Worm (Caenorhabditis elegans): ENCODE results near the gene K06H6.1.

The K06H6.1 gene

ce11 chrV:559940-560339, 28.0 kb upstream of the K06H6.1 start, which contains the start of gene srx-7:
Gene srx-7 (plus strand): TSS chrV:560195.
- TF ChIP-seq sea-1 (GFP tag; conservative IDR thresholded peaks at IDR 0.05) (no peak), tbx-37 (GFP tag; conservative IDR thresholded peaks at IDR 0.05) (no peak), flt-1 (GFP tag; IDR thresholded peaks at IDR 0.05) (no peak), tbx-11 (GFP tag; IDR thresholded peaks at IDR 0.05) (no peak), F13C5.2 (tag; optimal IDR thresholded peaks at IDR 0.05) (no peak), ceh-36 (tag; optimal IDR thresholded peaks at IDR 0.05) (no peak), B0310.2 (tag; optimal IDR thresholded peaks at IDR 0.05) (no peak), scrt-1 (GFP tag; IDR thresholded peaks at IDR 0.05) (no peak), hnd-1 (tag; optimal IDR thresholded peaks at IDR 0.05) (no peak), pes-1 (GFP tag; IDR thresholded peaks at IDR 0.05) (no peak), hmbx-1 (tag; optimal IDR thresholded peaks at IDR 0.05) (no peak), ceh-13 (GFP tag; optimal IDR thresholded peaks at IDR 0.05) (no peak), ama-1 (optimal IDR thresholded peaks at IDR 0.05) (no peak), aly-1 (tag; optimal IDR thresholded peaks at IDR 0.05) (no peak), tra-4 (tag; optimal IDR thresholded peaks at IDR 0.05) (no peak), hmg-4 (GFP tag; optimal IDR thresholded peaks at IDR 0.05) (no peak), ets-7 (tag; optimal IDR thresholded peaks at IDR 0.05) (no peak)

DNA sequence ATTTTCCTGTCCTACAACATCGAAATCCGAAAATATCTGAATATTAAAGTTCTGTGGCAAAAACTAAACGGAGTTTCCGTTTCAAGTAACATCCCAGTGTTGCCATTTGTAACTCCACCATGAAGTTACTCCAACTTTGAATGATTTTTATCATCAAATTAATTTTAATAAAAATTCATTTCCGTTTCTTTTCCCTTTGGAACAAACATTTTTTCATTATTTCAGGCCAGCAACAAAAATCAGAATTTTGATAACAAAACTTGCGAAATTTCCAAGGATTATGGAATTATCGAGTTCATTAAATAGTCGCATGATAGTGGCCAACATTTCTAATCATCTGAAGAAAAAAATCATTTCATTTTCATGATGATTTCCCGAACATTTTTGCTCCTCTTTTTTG, 25.1 kb upstream of the K06H6.1 start, which contains the start of gene C14C6.2:
TSS of gene C14C6.2 (plus strand) at position 301 of the 400 bp plus-strand sequence.
- no peak for TF ChIP-seq B0310.2 (tag; optimal IDR thresholded peaks at IDR 0.05)

DNA sequence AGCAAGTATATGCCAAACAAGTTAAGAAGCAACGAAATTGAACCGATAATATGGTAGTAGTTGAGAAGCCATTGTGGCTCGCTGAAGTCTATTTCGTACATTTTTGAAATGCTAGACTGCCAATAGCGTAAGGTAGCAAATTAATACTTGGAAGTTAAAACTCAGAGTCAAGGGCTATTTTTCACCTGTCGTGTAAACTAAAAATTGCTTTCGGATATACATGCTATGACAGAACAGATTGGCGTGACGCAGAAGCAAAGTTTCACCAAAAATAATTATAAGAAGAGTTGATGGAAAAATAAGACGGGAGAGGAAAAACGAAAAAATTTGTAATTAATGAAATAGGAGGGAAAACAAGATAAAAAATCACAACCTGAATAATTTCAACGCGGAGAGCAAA, 21.9 kb upstream of the K06H6.1 start, which contains the start of gene sri-73:
TSS of gene sri-73 (minus strand) at position 101 of the 400 bp plus-strand sequence.
- TF ChIP-seq B0310.2 (tag; optimal IDR thresholded peaks at IDR 0.05) (no peak), hmbx-1 (tag; optimal IDR thresholded peaks at IDR 0.05) (no peak), flt-1 (GFP tag; IDR thresholded peaks at IDR 0.05) (no peak), aly-1 (tag; optimal IDR thresholded peaks at IDR 0.05) (no peak), tra-4 (tag; optimal IDR thresholded peaks at IDR 0.05) (no peak), F13C5.2 (tag; optimal IDR thresholded peaks at IDR 0.05) (no peak), scrt-1 (GFP tag; IDR thresholded peaks at IDR 0.05) (no peak), pes-1 (GFP tag; IDR thresholded peaks at IDR 0.05) (no peak), tbx-37 (GFP tag; conservative IDR thresholded peaks at IDR 0.05) (no peak)

- TF ChIP-seq ama-1 (optimal IDR thresholded peaks at IDR 0.05) (no peak), sea-1 (GFP tag; conservative IDR thresholded peaks at IDR 0.05) (no peak), tbx-11 (GFP tag; IDR thresholded peaks at IDR 0.05) (no peak), F13C5.2 (tag; optimal IDR thresholded peaks at IDR 0.05) (no peak), pes-1 (GFP tag; IDR thresholded peaks at IDR 0.05) (no peak), hnd-1 (tag; optimal IDR thresholded peaks at IDR 0.05) (no peak), scrt-1 (GFP tag; IDR thresholded peaks at IDR 0.05) (no peak), flt-1 (GFP tag; IDR thresholded peaks at IDR 0.05) (no peak)
These were observed 19.8 kb upstream of the K06H6.1 start, which contains the start of gene sri-72 for ce11 chrV:568105-568504. Gene sri-72 (minus strand): TSS chrV:568205.

ce11 chrV:574639-575038, 13.3 kb upstream of the K06H6.1 start, which contains the start of gene C14C6.13:
Gene C14C6.13 (minus strand): TSS chrV:574739.
- no peak for TF ChIP-seq scrt-1 (GFP tag; IDR thresholded peaks at IDR 0.05)
- no peak for TF ChIP-seq ets-7 (tag; optimal IDR thresholded peaks at IDR 0.05)
- TF ChIP-seq F13C5.2 (tag; optimal IDR thresholded peaks at IDR 0.05), result no peak
- TF ChIP-seq hnd-1 (tag; optimal IDR thresholded peaks at IDR 0.05), result no peak
- TF ChIP-seq sea-1 (GFP tag; conservative IDR thresholded peaks at IDR 0.05), result no peak
- no peak for TF ChIP-seq aly-1 (tag; optimal IDR thresholded peaks at IDR 0.05)
- no peak for TF ChIP-seq ceh-13 (GFP tag; optimal IDR thresholded peaks at IDR 0.05)
- TF ChIP-seq pes-1 (GFP tag; IDR thresholded peaks at IDR 0.05), result no peak
- no peak for TF ChIP-seq tbx-37 (GFP tag; conservative IDR thresholded peaks at IDR 0.05)
- TF ChIP-seq B0310.2 (tag; optimal IDR thresholded peaks at IDR 0.05), result no peak
- no peak for TF ChIP-seq flt-1 (GFP tag; IDR thresholded peaks at IDR 0.05)
- TF ChIP-seq tbx-11 (GFP tag; IDR thresholded peaks at IDR 0.05), result no peak
- TF ChIP-seq tra-4 (tag; optimal IDR thresholded peaks at IDR 0.05), result no peak
- no peak for TF ChIP-seq hmg-4 (GFP tag; optimal IDR thresholded peaks at IDR 0.05)

ce11 chrV:576070-576469, 11.8 kb upstream of the K06H6.1 start, which contains the start of gene K06H6.5:
Gene K06H6.5 (plus strand): TSS chrV:576370.
- TF ChIP-seq F13C5.2 (tag; optimal IDR thresholded peaks at IDR 0.05), result no peak

ce11 chrV:576918-577317, 11.0 kb upstream of the K06H6.1 start:
- TF ChIP-seq flt-1 (GFP tag; IDR thresholded peaks at IDR 0.05), result no peak
- TF ChIP-seq hmbx-1 (tag; optimal IDR thresholded peaks at IDR 0.05), result no peak
- TF ChIP-seq hnd-1 (tag; optimal IDR thresholded peaks at IDR 0.05), result no peak
- TF ChIP-seq scrt-1 (GFP tag; IDR thresholded peaks at IDR 0.05), result no peak
- TF ChIP-seq sea-1 (GFP tag; conservative IDR thresholded peaks at IDR 0.05), result no peak
- TF ChIP-seq ets-7 (tag; optimal IDR thresholded peaks at IDR 0.05), result no peak
- no peak for TF ChIP-seq ceh-13 (GFP tag; optimal IDR thresholded peaks at IDR 0.05)
- no peak for TF ChIP-seq tbx-11 (GFP tag; IDR thresholded peaks at IDR 0.05)
- no peak for TF ChIP-seq tbx-37 (GFP tag; conservative IDR thresholded peaks at IDR 0.05)
- TF ChIP-seq ceh-36 (tag; optimal IDR thresholded peaks at IDR 0.05), result no peak
- no peak for TF ChIP-seq tra-4 (tag; optimal IDR thresholded peaks at IDR 0.05)
- no peak for TF ChIP-seq F13C5.2 (tag; optimal IDR thresholded peaks at IDR 0.05)
- TF ChIP-seq aly-1 (tag; optimal IDR thresholded peaks at IDR 0.05), result no peak
- no peak for TF ChIP-seq hmg-4 (GFP tag; optimal IDR thresholded peaks at IDR 0.05)
- no peak for TF ChIP-seq ama-1 (optimal IDR thresholded peaks at IDR 0.05)
- TF ChIP-seq B0310.2 (tag; optimal IDR thresholded peaks at IDR 0.05), result no peak
- no peak for TF ChIP-seq pes-1 (GFP tag; IDR thresholded peaks at IDR 0.05)

- TF ChIP-seq tbx-11 (GFP tag; IDR thresholded peaks at IDR 0.05) (no peak), B0310.2 (tag; optimal IDR thresholded peaks at IDR 0.05) (no peak), ets-7 (tag; optimal IDR thresholded peaks at IDR 0.05) (no peak), tbx-37 (GFP tag; conservative IDR thresholded peaks at IDR 0.05) (no peak), hmbx-1 (tag; optimal IDR thresholded peaks at IDR 0.05) (no peak), aly-1 (tag; optimal IDR thresholded peaks at IDR 0.05) (no peak), flt-1 (GFP tag; IDR thresholded peaks at IDR 0.05) (no peak), sea-1 (GFP tag; conservative IDR thresholded peaks at IDR 0.05) (no peak)
These were observed 8.9 kb upstream of the K06H6.1 start, which contains the start of gene K06H6.4 for ce11 chrV:578977-579376. Gene K06H6.4 (plus strand): TSS chrV:579277.
